Fruit fly (Drosophila melanogaster) whole organism, prepupa: Measurements from ENCODE around the gene Rab26.

Experiments
- Blimp-1 ChIP-seq: fragments of 200-800 bp; sonication (Bioruptor generic); optimal IDR thresholded peaks from 3 replicates; lab custom pipeline; 2017; ENCODE audit warnings: missing biosample characterization, missing genetic modification characterization, mild to moderate bottlenecking, moderate library complexity, missing genetic modification reagents
- CG10631 ChIP-seq: fragments of 200-800 bp; sonication (Bioruptor generic); optimal IDR thresholded peaks from 2 replicates; lab custom pipeline; 2016; ENCODE audit warnings: missing biosample characterization, missing genetic modification characterization
- CG10669 ChIP-seq: fragments of 200-800 bp; sonication (Bioruptor generic); optimal IDR thresholded peaks from 3 replicates; lab custom pipeline; 2018; ENCODE audit warnings: missing biosample characterization, mild to moderate bottlenecking, missing genetic modification characterization, moderate library complexity
- CG11294 ChIP-seq: fragments of 200-800 bp; sonication (Bioruptor generic); IDR thresholded peaks from 2 replicates; pipeline ENCODE4 v1.3.6; 2022; ENCODE audit warnings: missing biosample characterization, missing genetic modification characterization
- CG11762 ChIP-seq: fragments of 200-800 bp; sonication (Bioruptor generic); optimal IDR thresholded peaks from 3 replicates; lab custom pipeline; 2016; ENCODE audit warnings: missing biosample characterization, missing genetic modification characterization; ENCODE audit not compliant: insufficient read depth
- CG11902 ChIP-seq: fragments of 200-800 bp; sonication (Bioruptor generic); optimal IDR thresholded peaks from 3 replicates; lab custom pipeline; 2016; ENCODE audit warnings: missing biosample characterization, missing genetic modification characterization
- CG15336 ChIP-seq: fragments of 200-800 bp; sonication (Bioruptor generic); IDR thresholded peaks from 2 replicates; pipeline ENCODE4 v1.3.6; 2022; ENCODE audit warnings: missing biosample characterization, missing genetic modification characterization
- CG1621 ChIP-seq: fragments of 200-800 bp; sonication (Bioruptor generic); optimal IDR thresholded peaks from 3 replicates; lab custom pipeline; 2018; ENCODE audit warnings: missing biosample characterization, mild to moderate bottlenecking, missing genetic modification characterization
- CG16779 ChIP-seq: fragments of 200-800 bp; sonication (Bioruptor generic); optimal IDR thresholded peaks from 3 replicates; lab custom pipeline; 2017; ENCODE audit warnings: missing biosample characterization, mild to moderate bottlenecking, missing genetic modification characterization
- CG3032 ChIP-seq: fragments of 200-800 bp; optimal IDR thresholded peaks from 2 replicates; lab custom pipeline; 2019; ENCODE audit warnings: missing biosample characterization, mild to moderate bottlenecking, missing genetic modification characterization, moderate library complexity
- CG31627 ChIP-seq: fragments of 200-800 bp; sonication (Bioruptor generic); optimal IDR thresholded peaks from 3 replicates; lab custom pipeline; 2016; ENCODE audit warnings: missing biosample characterization, missing genetic modification characterization
- CG32006 ChIP-seq: fragments of 200-800 bp; sonication (Bioruptor generic); optimal IDR thresholded peaks from 3 replicates; lab custom pipeline; 2017; ENCODE audit warnings: missing biosample characterization, mild to moderate bottlenecking, missing genetic modification characterization
- CG34406 ChIP-seq: fragments of 200-800 bp; sonication (Bioruptor generic); optimal IDR thresholded peaks from 3 replicates; lab custom pipeline; 2016; ENCODE audit warnings: missing biosample characterization, missing genetic modification characterization
- CG3919 ChIP-seq: fragments of 200-800 bp; sonication (Bioruptor generic); optimal IDR thresholded peaks from 3 replicates; lab custom pipeline; 2016; ENCODE audit warnings: missing biosample characterization, missing genetic modification characterization
- CG4318 ChIP-seq: fragments of 200-800 bp; sonication (Bioruptor generic); optimal IDR thresholded peaks from 3 replicates; lab custom pipeline; 2017; ENCODE audit warnings: missing biosample characterization, mild to moderate bottlenecking, missing genetic modification characterization
- CG6163 ChIP-seq: fragments of 200-800 bp; sonication (Bioruptor generic); IDR thresholded peaks from 3 replicates; pipeline ENCODE4 v1.3.6; 2022; ENCODE audit warnings: missing biosample characterization, missing genetic modification characterization
- CG6276 ChIP-seq: fragments of 200-800 bp; sonication (Bioruptor generic); optimal IDR thresholded peaks from 2 replicates; lab custom pipeline; 2017; ENCODE audit warnings: missing biosample characterization, mild to moderate bottlenecking, missing genetic modification characterization
- CG6792 ChIP-seq: fragments of 200-800 bp; sonication (Bioruptor generic); optimal IDR thresholded peaks from 3 replicates; lab custom pipeline; 2016; ENCODE audit warnings: missing biosample characterization, missing genetic modification characterization
- CG6854 ChIP-seq: fragments of 200-800 bp; sonication (Bioruptor generic); optimal IDR thresholded peaks from 2 replicates; lab custom pipeline; 2017; ENCODE audit warnings: missing biosample characterization, mild to moderate bottlenecking, missing genetic modification characterization
- CG7368 ChIP-seq: fragments of 200-800 bp; sonication (Bioruptor generic); optimal IDR thresholded peaks from 3 replicates; lab custom pipeline; 2016; ENCODE audit warnings: missing biosample characterization, missing genetic modification characterization
- CG8119 ChIP-seq: fragments of 200-800 bp; sonication (Bioruptor generic); IDR thresholded peaks from 3 replicates; pipeline ENCODE4 v1.3.6; 2022; ENCODE audit warnings: missing biosample characterization, missing genetic modification characterization
- CG8319 ChIP-seq: fragments of 200-800 bp; sonication (Bioruptor generic); optimal IDR thresholded peaks from 3 replicates; lab custom pipeline; 2016; ENCODE audit warnings: missing biosample characterization, missing genetic modification characterization
- CG8632 ChIP-seq: fragments of 200-800 bp; sonication (Bioruptor generic); optimal IDR thresholded peaks from 3 replicates; lab custom pipeline; 2016; ENCODE audit warnings: missing biosample characterization, missing genetic modification characterization
- CG9139 ChIP-seq: fragments of 200-800 bp; sonication (Bioruptor generic); optimal IDR thresholded peaks from 3 replicates; lab custom pipeline; 2017; ENCODE audit warnings: missing biosample characterization, mild to moderate bottlenecking, missing genetic modification characterization
- Eip75B ChIP-seq: fragments of 200-800 bp; sonication (Bioruptor generic); optimal IDR thresholded peaks from 3 replicates; lab custom pipeline; 2016; ENCODE audit warnings: missing biosample characterization, missing genetic modification characterization
- Eip93F ChIP-seq: fragments of 200-800 bp; sonication (Bioruptor generic); optimal IDR thresholded peaks from 2 replicates; lab custom pipeline; 2016; ENCODE audit warnings: missing biosample characterization, mild to moderate bottlenecking, missing genetic modification characterization
- Ets96B ChIP-seq: fragments of 200-800 bp; optimal IDR thresholded peaks from 2 replicates; lab custom pipeline; 2019; ENCODE audit warnings: missing biosample characterization, mild to moderate bottlenecking, missing genetic modification characterization, moderate library complexity
- Hr38 ChIP-seq: sonication (Bioruptor generic); optimal IDR thresholded peaks from 2 replicates; lab custom pipeline; 2016; ENCODE audit warnings: missing biosample characterization, missing genetic modification characterization
- Hr39 ChIP-seq: fragments of 200-800 bp; sonication (Bioruptor generic); optimal IDR thresholded peaks from 2 replicates; lab custom pipeline; 2016; ENCODE audit warnings: missing biosample characterization, missing genetic modification characterization
- Hr4 ChIP-seq: fragments of 200-800 bp; sonication (Bioruptor generic); optimal IDR thresholded peaks from 3 replicates; lab custom pipeline; 2016; ENCODE audit warnings: missing biosample characterization, missing genetic modification characterization
- Lpt ChIP-seq: fragments of 200-800 bp; sonication (Bioruptor generic); optimal IDR thresholded peaks from 3 replicates; lab custom pipeline; 2016; ENCODE audit warnings: missing biosample characterization, missing genetic modification characterization
- Met ChIP-seq: fragments of 200-800 bp; sonication (Bioruptor generic); optimal IDR thresholded peaks from 3 replicates; lab custom pipeline; 2016; ENCODE audit warnings: missing biosample characterization, missing genetic modification characterization
- Smox ChIP-seq: fragments of 200-800 bp; sonication (Bioruptor generic); optimal IDR thresholded peaks from 3 replicates; lab custom pipeline; 2016; ENCODE audit warnings: missing biosample characterization, missing genetic modification characterization
- Sox102F ChIP-seq: fragments of 200-800 bp; sonication (Bioruptor generic); optimal IDR thresholded peaks from 2 replicates; lab custom pipeline; 2016; ENCODE audit warnings: missing biosample characterization, mild to moderate bottlenecking, missing genetic modification characterization
- Sox14 ChIP-seq: fragments of 200-800 bp; sonication (Bioruptor generic); optimal IDR thresholded peaks from 3 replicates; lab custom pipeline; 2016; ENCODE audit warnings: missing biosample characterization, missing genetic modification characterization
- Sox15 ChIP-seq: fragments of 200-800 bp; sonication (Bioruptor generic); optimal IDR thresholded peaks from 3 replicates; lab custom pipeline; 2016; ENCODE audit warnings: missing biosample characterization, missing genetic modification characterization
- achi ChIP-seq: fragments of 200-800 bp; sonication (Bioruptor generic); optimal IDR thresholded peaks from 3 replicates; lab custom pipeline; 2016; ENCODE audit warnings: missing biosample characterization, missing genetic modification characterization
- acj6 ChIP-seq: fragments of 200-800 bp; sonication (Bioruptor generic); optimal IDR thresholded peaks from 3 replicates; lab custom pipeline; 2016; ENCODE audit warnings: missing biosample characterization, missing genetic modification characterization
- cyc ChIP-seq: fragments of 200-800 bp; sonication (Bioruptor generic); optimal IDR thresholded peaks from 3 replicates; lab custom pipeline; 2016; ENCODE audit warnings: missing biosample characterization, missing genetic modification characterization
- esn ChIP-seq: fragments of 200-800 bp; sonication (Bioruptor generic); optimal IDR thresholded peaks from 2 replicates; lab custom pipeline; 2016; ENCODE audit warnings: missing biosample characterization, mild to moderate bottlenecking, missing genetic modification characterization, moderate library complexity
- fd59A ChIP-seq: fragments of 200-800 bp; sonication (Bioruptor generic); optimal IDR thresholded peaks from 2 replicates; lab custom pipeline; 2017; ENCODE audit warnings: missing biosample characterization, mild to moderate bottlenecking, missing genetic modification characterization, missing genetic modification reagents
- fd85E ChIP-seq: fragments of 200-800 bp; sonication (Bioruptor generic); optimal IDR thresholded peaks from 3 replicates; lab custom pipeline; 2016; ENCODE audit warnings: missing biosample characterization, missing genetic modification characterization
- fkh ChIP-seq: fragments of 200-800 bp; sonication (Bioruptor generic); optimal IDR thresholded peaks from 3 replicates; lab custom pipeline; 2017; ENCODE audit warnings: missing biosample characterization, mild to moderate bottlenecking, missing genetic modification characterization, moderate library complexity
- lz ChIP-seq: fragments of 200-800 bp; sonication (Bioruptor generic); optimal IDR thresholded peaks from 3 replicates; lab custom pipeline; 2016; ENCODE audit warnings: missing biosample characterization, missing genetic modification characterization
- net ChIP-seq: fragments of 200-800 bp; sonication (Bioruptor generic); optimal IDR thresholded peaks from 3 replicates; lab custom pipeline; 2016; ENCODE audit warnings: missing biosample characterization, missing genetic modification characterization
- pdm3 ChIP-seq: fragments of 200-800 bp; sonication (Bioruptor generic); optimal IDR thresholded peaks from 3 replicates; lab custom pipeline; 2016; ENCODE audit warnings: missing biosample characterization, missing genetic modification characterization
- salr ChIP-seq, 2 experiments: fragments of 200-800 bp; sonication (Bioruptor generic); optimal IDR thresholded peaks; 3 replicates each; lab custom pipeline; 2016 to 2018; ENCODE audit warnings: missing biosample characterization in 2 of 2, missing genetic modification characterization in 2 of 2, mild to moderate bottlenecking in 1 of 2
- spab ChIP-seq: fragments of 200-800 bp; sonication (Bioruptor generic); optimal IDR thresholded peaks from 2 replicates; lab custom pipeline; 2017; ENCODE audit warnings: missing biosample characterization, mild to moderate bottlenecking, missing genetic modification characterization, missing genetic modification reagents
- ss ChIP-seq, 2 experiments: fragments of 200-800 bp; sonication (Bioruptor generic); optimal IDR thresholded peaks; 2 replicates in 1 of 2; 3 replicates in 1 of 2; lab custom pipeline; 2017 to 2018; ENCODE audit warnings: mild to moderate bottlenecking in 2 of 2, missing biosample characterization in 2 of 2, missing genetic modification characterization in 2 of 2, moderate library complexity in 1 of 2
- svp ChIP-seq: fragments of 200-800 bp; sonication (Bioruptor generic); peaks from one replicate; lab custom pipeline; 2016; ENCODE audit warnings: missing biosample characterization, missing genetic modification characterization
- topi ChIP-seq: fragments of 200-800 bp; sonication (Bioruptor generic); optimal IDR thresholded peaks from 3 replicates; lab custom pipeline; 2016; ENCODE audit warnings: missing biosample characterization, missing genetic modification characterization
- vri ChIP-seq: fragments of 200-800 bp; sonication (Bioruptor generic); optimal IDR thresholded peaks from 3 replicates; lab custom pipeline; 2016; ENCODE audit warnings: missing biosample characterization, mild to moderate bottlenecking, missing genetic modification characterization

The Rab26 gene

DNA sequence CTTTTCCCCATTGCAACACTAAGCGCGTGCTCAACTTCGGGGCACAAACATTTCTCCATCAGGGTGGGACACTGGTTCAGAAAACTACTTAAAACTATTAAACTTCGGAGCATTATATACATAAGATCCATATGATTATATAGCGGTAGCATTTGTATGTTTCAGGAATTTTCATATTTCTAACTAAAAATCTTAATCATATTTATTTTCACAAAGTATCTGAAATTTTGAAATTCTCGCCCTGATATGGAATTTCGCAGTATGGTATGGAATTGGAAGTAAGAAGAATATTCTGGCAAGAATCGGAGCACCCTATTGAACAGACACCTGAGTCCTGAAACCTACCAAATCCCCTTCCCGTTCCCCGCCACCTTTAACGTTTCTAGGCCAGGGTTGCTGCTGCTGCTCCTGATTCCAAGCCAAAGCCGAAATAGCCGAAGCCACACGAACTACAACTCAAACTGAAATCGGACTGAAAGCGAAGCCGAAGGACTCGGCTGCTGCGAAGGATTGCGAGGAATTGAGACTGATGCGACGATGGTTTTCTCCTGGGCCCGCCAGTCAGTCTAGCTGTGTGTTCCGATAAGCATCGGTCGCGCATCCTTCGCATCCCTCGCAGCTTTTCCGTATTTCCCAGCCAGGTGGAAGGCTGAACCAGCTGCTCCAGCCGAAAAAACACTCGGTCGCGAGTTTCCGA is 3.4 kb downstream of the Rab26 start:
- TF ChIP-seq Lpt (GFP tag; lab: Kevin White, UChicago) (no peak), CG32006 (GFP tag; lab: Kevin White, UChicago) (peak; percentile 66), CG4318 (GFP tag; lab: Kevin White, UChicago) (peak; percentile 37), CG6276 (GFP tag; lab: Kevin White, UChicago) (peak; percentile 52), lz (GFP tag; lab: Kevin White, UChicago) (peak; percentile 19), CG11762 (GFP tag; lab: Kevin White, UChicago) (no peak), pdm3 (peak; percentile 40), CG16779 (tag; lab: Kevin White, UChicago) (peak; percentile 10), CG8119 (no peak; the same call in 2 of the 3 replicates), CG31627 (peak; percentile 28), salr (GFP tag; optimal IDR thresholded peaks at IDR 0.05; lab: Kevin White, UChicago) (no peak), cyc (GFP tag; lab: Kevin White, UChicago) (peak; percentile 11), CG11294 (GFP tag; lab: Robert Waterston, UW) (no peak), Hr39 (peak; percentile 4), CG8632 (GFP tag; lab: Kevin White, UChicago) (peak; percentile 19), achi (GFP tag; lab: Kevin White, UChicago) (peak; percentile 45), CG3919 (peak; percentile 39), topi (GFP tag; lab: Kevin White, UChicago) (peak; percentile 50), CG10669 (GFP tag; lab: Kevin White, UChicago) (peak; percentile 59), Sox15 (GFP tag; lab: Kevin White, UChicago) (no peak), CG10631 (GFP tag; lab: Kevin White, UChicago) (peak; percentile 17), Eip75B (GFP tag; lab: Kevin White, UChicago) (peak; percentile 3), CG1621 (tag; lab: Kevin White, UChicago) (no peak), net (GFP tag; lab: Kevin White, UChicago) (peak; percentile 4), acj6 (peak; percentile 35), Met (GFP tag; lab: Kevin White, UChicago) (peak; percentile 54), Ets96B (tag; lab: Kevin White, UChicago) (no peak), CG9139 (GFP tag; lab: Kevin White, UChicago) (no peak), Sox102F (GFP tag; lab: Kevin White, UChicago) (no peak), CG7368 (GFP tag; lab: Kevin White, UChicago) (no peak), CG3032 (tag; lab: Kevin White, UChicago) (no peak), Hr4 (peak; percentile 36), esn (GFP tag; lab: Kevin White, UChicago) (no peak), ss (GFP tag; optimal IDR thresholded peaks at IDR 0.05; lab: Kevin White, UChicago) (no peak), CG6163 (GFP tag; lab: Robert Waterston, UW) (no peak), Hr38 (no peak), Smox (GFP tag; lab: Kevin White, UChicago) (peak; percentile 54), fd85E (no peak), CG15336 (GFP tag; lab: Robert Waterston, UW) (no peak), Sox14 (GFP tag; lab: Kevin White, UChicago) (peak; percentile 39), spab (GFP tag; lab: Kevin White, UChicago) (no peak), svp (GFP tag; lab: Kevin White, UChicago) (no peak), Blimp-1 (GFP tag; lab: Kevin White, UChicago) (no peak), CG8319 (GFP tag; lab: Kevin White, UChicago) (no peak), CG34406 (GFP tag; lab: Kevin White, UChicago) (peak; percentile 22), CG6854 (GFP tag; lab: Kevin White, UChicago) (no peak), Eip93F (GFP tag; lab: Kevin White, UChicago) (no peak), fd59A (GFP tag; lab: Kevin White, UChicago) (peak; percentile 17), fkh (no peak), vri (no peak), CG11902 (GFP tag; lab: Kevin White, UChicago) (no peak), CG6792 (GFP tag; lab: Kevin White, UChicago) (no peak)
